Fruit fly (Drosophila melanogaster) whole organism, prepupa: Measurements from ENCODE around the gene Nha1.

ENCODE experiments used
- Blimp-1 ChIP-seq: fragments of 200-800 bp; sonication (Bioruptor generic); optimal IDR thresholded peaks from 3 replicates; lab custom pipeline; 2017; ENCODE audit warnings: missing biosample characterization, missing genetic modification characterization, mild to moderate bottlenecking, moderate library complexity, missing genetic modification reagents
- CG6792 ChIP-seq: fragments of 200-800 bp; sonication (Bioruptor generic); optimal IDR thresholded peaks from 3 replicates; lab custom pipeline; 2016; ENCODE audit warnings: missing biosample characterization, missing genetic modification characterization
- CG6854 ChIP-seq: fragments of 200-800 bp; sonication (Bioruptor generic); optimal IDR thresholded peaks from 2 replicates; lab custom pipeline; 2017; ENCODE audit warnings: missing biosample characterization, mild to moderate bottlenecking, missing genetic modification characterization
- CG8632 ChIP-seq: fragments of 200-800 bp; sonication (Bioruptor generic); optimal IDR thresholded peaks from 3 replicates; lab custom pipeline; 2016; ENCODE audit warnings: missing biosample characterization, missing genetic modification characterization
- Lpt ChIP-seq: fragments of 200-800 bp; sonication (Bioruptor generic); optimal IDR thresholded peaks from 3 replicates; lab custom pipeline; 2016; ENCODE audit warnings: missing biosample characterization, missing genetic modification characterization
- eg ChIP-seq: fragments of 200-800 bp; sonication (Bioruptor generic); IDR thresholded peaks from 3 replicates; pipeline ENCODE4 v1.3.6; 2022; ENCODE audit warnings: missing biosample characterization, missing genetic modification characterization
- fkh ChIP-seq: fragments of 200-800 bp; sonication (Bioruptor generic); optimal IDR thresholded peaks from 3 replicates; lab custom pipeline; 2017; ENCODE audit warnings: missing biosample characterization, mild to moderate bottlenecking, missing genetic modification characterization, moderate library complexity

DNA sequence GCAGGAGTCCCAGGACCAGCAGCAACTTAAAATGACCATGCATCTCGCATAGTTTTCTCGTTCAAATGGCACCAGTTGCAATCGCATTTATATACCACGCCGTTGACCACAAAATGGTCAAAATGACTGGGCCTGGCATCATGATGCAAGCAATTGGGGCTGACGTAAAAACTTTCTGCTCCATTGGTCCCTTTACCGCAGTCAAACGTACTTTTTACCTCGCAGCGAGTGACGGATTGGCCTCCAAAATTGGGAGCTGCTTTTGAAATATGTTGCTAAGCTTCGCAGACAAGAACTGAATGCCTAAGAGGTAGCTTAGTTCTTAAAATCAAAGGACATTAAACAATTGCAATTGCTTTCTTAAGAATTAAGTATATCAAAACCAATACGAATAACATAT is 46.2 kb upstream of the Nha1 start, which contains the start of gene CG32829:
- TF ChIP-seq eg (GFP tag; lab: Robert Waterston, UW) (no peak), CG6792 (no peak), CG6854 (no peak), Blimp-1 (GFP tag; lab: Kevin White, UChicago) (no peak), Lpt (no peak), CG8632 (no peak), fkh (GFP tag; lab: Kevin White, UChicago) (no peak)
